Fruit fly (Drosophila melanogaster): ENCODE measurements around the gene CG3618.

The CG3618 gene

DNA sequence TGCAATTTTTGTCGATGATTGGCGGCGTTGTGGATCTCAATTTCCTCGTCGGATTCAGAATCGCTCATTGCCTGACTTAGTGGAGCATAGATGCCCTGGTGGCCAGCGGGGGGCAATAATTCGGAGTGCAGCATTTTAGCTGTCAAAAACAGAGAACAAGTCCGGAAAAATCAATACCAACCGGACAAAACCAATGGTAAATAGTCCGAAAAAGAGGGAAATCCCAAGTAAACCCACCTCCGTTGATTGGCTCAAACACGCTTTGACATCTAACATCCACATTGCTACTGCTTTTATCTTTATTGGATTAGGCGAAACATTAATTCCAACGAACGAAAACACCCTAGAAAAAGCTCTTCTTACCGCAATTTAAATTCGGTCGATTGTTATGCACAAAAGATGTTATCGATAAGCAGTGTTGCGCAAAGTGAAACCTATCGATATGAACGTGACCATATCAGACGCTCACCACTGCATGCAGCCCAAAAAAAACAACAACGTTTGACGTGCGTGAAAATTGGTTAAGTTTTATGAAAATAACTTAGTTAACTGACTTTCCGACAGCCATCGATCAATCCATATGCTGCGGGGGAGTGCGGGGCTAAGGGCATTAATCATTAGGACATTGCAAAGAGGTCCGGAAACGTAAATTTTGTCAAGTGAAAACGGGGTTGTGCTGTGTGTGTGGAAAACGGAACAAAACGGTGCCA, at the start of gene CG3618, which contains the start of gene Pka-R1:
TSS of gene CG3618 (minus strand) at position 410 of the 710 bp plus-strand sequence.
TSS of gene Pka-R1 (plus strand) at position 453 of the 710 bp plus-strand sequence.
- no peak for TF ChIP-seq CTCF (optimal IDR thresholded peaks at IDR 0.05)
- TF ChIP-seq CG8478 (optimal IDR thresholded peaks at IDR 0.05) = no peak

DNA sequence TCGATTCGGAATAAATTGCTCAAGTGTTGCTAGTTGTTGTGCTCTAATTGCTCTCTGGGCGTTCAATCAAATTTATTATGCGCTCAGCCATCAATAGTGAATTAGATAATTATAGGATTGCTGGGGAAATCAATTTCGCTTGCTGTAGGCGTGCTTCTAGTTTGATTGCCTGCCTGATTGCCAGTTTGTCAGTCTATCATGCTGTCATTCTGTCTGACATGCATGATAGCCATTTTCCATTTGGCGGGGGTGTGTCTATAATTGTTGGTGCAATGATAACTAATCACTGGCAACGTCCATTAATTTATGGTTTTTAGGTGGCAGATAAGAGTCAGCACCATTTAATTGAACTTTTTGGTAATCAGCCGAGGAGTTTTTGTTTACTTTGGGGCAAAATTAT, 41.7 kb upstream of the CG3618 start:
- no peak for TF ChIP-seq CTCF (optimal IDR thresholded peaks at IDR 0.05)
- TF ChIP-seq CG8478 (optimal IDR thresholded peaks at IDR 0.05) = no peak

DNA sequence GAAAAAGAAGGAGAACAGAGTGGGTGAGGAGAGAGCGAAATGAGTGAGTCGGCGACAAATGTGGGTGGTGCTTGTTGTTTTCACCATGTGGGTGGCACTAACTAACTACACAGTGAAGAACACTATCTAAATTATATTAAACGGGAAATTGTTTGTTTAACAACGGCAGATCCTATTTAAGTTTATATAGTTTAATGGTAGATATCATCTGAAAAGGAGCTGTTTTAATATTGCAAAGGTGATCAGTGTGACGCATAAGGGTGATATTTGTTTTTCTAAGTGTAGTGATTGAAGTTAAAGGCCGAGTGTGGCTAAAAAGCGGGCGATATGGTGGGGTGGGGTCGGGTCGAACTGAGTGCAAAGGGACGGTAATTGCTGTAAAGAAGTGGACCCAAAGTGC, 32.7 kb upstream of the CG3618 start:
- TF ChIP-seq CG8478 (optimal IDR thresholded peaks at IDR 0.05) (no peak), CTCF (optimal IDR thresholded peaks at IDR 0.05) (no peak)

DNA sequence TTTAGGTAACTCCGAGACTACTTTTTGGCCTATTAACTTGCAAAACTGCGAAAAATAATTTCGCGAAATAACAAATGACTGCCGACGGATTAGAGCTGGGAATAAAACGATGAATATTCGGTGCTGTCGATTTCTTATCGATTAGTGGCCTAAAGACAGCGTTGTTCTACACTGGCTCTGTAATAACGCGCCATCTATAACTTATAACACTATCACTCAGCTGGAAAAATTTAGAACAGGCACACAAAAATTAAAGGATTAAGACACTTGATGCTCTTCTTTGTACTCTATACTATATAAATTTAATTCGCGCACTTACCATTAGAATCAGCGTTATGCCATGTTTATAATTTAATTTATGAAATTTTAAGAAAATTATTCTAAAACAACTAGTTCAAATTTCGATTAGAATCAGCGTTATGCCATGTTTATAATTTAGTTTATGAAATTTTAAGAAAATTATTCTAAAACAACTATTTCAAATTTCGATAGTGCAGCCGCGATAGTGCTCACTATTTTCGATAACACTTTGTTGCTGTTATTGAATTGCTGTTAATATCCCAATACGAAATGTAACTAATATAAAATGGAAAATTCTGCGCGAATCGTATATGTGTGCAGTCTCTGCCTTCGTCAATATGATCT, 25.7 kb upstream of the CG3618 start, which contains the start of the genes CSN3 and CG11456:
TSS of gene CSN3 (minus strand) at position 112 of the 645 bp plus-strand sequence.
TSS of gene CG11456 (plus strand) at position 523 of the 645 bp plus-strand sequence.
- TF ChIP-seq CG8478 (optimal IDR thresholded peaks at IDR 0.05) = no peak
- peak; percentile 88 to 90 for TF ChIP-seq CTCF (optimal IDR thresholded peaks at IDR 0.05)

DNA sequence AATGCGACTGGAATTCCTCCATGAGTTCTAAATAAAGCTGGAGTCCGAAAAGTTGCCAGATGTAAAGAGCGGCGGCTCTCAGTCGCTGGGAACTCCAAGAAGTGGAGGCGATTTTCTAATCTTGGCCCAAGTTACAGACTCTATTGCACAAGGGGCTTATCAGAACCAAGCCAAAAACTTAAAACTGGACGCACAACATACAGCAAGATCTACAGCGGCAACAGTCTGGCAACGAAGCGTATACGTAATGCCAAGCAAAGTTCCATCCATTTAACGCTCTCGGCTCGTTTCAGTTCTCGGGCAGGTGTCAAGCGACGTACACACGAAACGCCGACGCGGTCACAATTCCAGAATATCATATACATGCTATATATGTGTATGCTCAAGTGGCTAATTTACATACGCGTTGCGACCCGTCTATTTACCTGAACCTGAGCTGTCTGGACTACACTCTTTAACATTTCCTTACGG, 22.0 kb upstream of the CG3618 start:
- TF ChIP-seq CG8478 (optimal IDR thresholded peaks at IDR 0.05) = no peak
- TF ChIP-seq CTCF (optimal IDR thresholded peaks at IDR 0.05) = no peak

DNA sequence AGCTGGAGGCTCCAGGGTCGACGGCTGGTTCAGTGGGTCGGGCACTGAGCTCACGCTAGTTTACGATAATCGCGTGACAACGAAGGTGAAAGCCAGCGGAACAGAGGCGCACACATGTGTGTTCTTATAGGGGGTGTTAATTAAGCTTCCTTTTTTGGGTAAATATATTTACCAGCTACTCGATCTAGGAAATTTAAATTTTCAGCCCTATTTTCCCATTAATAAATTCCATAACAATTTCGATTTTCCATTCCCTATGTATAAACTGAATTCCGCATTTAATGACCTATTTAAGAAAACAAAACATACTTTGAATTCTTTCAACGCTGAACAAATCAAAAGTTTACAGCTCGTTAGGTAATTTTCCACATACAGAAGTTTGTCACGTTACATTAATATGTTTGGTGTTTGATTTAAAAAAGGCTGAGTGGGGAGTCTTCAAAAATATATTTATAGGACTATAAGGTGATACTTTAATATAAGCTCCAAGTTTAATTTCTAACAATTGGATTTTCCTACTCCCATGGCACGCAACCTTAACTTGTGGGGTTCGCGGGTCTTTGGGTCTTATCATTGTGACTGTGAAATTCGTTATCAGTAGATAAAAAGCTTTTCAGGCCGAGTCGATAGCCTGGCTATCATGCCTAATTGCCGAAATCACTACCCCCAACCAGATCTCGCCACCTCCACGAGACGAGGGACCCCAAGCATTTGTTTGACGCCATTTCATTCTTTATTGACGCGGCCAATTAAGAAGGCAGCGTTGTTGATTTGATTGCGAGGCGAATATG, 21.4 kb upstream of the CG3618 start, which contains the start of gene CG13255:
TSS of gene CG13255 (plus strand) at position 449 of the 791 bp plus-strand sequence.
- no peak for TF ChIP-seq CTCF (optimal IDR thresholded peaks at IDR 0.05)

DNA sequence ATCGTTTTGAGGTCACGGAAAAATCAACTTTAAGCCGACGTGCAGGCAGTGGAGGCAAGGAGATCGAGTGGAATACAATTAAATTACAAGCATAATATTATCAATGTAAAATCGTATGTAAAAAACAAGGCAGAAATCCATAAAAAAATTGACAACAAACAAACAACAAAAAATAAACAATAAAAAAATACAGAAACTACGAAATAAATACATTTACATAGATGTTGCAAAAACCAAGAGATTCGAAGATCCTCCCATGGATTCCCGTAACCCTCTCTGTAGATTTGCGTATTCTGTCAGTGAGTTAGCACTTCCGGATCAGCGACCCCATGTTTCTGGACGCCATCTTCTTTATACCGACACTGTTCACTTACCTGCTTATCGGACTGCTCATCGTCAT, 20.0 kb upstream of the CG3618 start, which contains the start of gene CG3288:
TSS of gene CG3288 (plus strand) at position 301 of the 400 bp plus-strand sequence.
- TF ChIP-seq CTCF (optimal IDR thresholded peaks at IDR 0.05) = no peak
- TF ChIP-seq CG8478 (optimal IDR thresholded peaks at IDR 0.05) = no peak

DNA sequence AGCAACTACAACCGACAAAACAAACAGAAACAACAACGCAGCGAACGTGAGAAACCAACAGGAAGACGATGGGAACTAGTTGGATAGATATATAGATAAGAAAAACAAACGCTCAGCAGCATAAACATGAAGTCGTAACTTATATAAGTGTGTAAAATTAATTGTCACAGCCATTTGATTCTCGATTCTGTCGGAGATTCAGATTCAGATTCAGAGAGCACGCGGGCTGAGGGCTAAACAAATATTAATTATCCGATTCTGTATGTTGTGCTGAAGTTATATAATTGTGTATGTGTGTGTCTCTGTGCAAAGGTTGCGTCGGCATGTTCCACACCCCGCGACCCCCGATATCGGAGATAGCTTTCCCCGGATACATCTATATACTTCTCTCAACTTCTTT, 18.3 kb upstream of the CG3618 start:
- TF ChIP-seq CTCF (optimal IDR thresholded peaks at IDR 0.05) (no peak), CG8478 (optimal IDR thresholded peaks at IDR 0.05) (no peak)

DNA sequence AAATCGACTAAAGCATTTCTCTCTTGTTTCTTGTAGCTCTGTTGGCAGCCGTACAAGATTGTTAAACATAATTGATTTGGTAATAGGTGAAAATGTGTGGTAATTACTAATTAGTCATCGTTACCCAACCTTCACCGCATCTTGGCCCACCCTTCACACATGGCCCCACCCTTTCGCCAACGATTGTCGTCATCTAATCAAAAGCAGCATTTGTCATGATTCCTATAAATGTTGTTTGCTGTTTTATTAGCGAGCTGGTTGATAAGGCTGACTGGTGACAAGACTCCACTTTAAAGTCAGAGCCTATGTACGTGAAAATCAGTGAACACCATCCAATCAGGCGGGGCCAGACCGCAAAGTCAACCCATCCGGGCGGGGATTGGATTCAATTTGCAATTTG, 14.5 kb upstream of the CG3618 start:
- TF ChIP-seq CG8478 (optimal IDR thresholded peaks at IDR 0.05) (no peak), CTCF (optimal IDR thresholded peaks at IDR 0.05) (no peak)

DNA sequence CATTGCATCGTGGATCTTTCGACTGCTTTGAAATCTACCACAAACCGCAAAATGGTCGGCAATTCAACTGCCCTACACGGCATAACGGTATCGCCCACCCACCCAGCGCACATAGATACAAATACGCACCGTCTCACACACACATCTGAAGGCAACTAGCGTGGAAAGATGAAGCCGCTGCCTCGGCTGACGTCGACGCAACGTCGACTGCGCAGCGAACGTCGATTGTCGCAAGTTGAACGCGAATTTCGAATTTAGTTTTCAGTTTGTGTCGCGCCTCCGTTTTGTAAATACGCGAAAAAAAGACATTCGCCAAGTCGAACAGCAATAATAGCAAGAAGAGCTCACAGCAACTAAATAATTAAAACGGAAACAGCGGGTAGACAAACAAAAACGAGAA, 12.1 kb upstream of the CG3618 start:
- TF ChIP-seq CG8478 (optimal IDR thresholded peaks at IDR 0.05) = no peak

DNA sequence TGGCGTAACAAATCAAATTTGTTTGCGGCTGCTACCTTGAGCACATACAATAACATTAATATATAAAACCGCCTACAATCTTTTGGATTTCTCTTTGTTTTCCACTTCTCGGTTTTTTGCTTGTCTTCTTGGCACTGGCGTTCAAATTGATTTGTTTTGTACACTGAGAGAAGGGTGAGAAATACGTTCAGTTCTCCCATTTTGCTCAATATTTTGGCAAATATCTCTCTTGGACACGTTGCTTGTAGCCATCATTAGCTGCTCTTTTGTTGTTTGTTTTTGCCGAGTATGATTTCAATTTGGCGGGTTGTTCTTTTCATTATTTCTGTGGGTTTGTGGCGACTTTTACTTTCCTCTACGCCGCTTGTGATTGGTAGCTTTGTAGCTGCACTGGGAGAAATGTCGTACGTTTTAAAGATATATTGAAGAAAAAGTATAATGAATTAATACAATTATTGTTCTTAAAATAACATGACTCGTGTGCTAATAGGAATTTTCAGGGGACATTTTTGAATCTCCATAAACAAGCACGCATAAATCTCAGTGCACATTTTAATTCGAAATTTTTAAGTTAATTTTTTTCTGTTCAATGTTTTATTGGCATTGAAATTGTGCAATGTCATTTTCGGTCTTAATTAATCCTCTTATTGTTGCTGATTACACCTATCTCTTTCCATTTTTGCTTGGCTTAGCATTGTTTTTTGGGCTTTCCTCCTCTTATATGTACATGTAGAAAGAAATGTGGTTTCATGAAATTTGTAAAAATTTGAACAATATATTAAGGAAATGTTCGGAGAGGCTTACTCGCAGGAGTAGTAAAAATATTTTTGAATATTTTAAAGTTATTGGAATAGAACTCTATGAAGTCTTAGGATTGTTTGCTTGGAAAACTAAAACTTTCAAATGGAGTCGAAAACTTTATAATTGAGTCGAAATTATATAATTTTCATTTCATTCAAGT, 11.4 kb upstream of the CG3618 start:
- TF ChIP-seq CG8478 (optimal IDR thresholded peaks at IDR 0.05) (no peak), CTCF (optimal IDR thresholded peaks at IDR 0.05) (no peak)

DNA sequence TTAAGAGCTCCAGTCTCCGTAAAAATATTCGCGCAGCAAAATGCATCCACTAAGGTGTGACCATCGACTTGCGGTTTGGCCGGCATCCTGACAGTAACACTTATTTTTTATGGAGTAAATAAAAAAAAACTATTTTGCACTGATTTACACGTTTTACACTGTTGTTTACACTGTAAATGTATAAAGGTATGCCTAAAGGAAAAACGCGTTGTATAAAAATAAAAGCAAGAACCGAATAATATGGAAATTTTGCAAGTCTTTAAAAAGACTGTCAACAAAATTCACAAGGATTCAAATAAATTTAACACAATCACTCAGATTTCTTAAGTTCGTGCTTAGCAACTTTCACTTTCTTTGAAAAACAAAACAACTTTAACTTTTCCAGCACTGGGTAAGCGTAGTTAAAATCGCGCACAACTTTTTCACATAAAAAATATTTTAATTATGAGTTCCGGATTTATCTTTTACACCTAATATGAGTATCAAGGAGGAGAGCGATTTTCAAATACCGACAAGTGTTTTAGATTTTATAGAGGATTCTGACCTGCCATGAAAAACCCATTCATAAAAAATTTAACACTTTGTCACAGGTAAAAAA, 7.4 kb upstream of the CG3618 start:
- TF ChIP-seq CG8478 (optimal IDR thresholded peaks at IDR 0.05) (no peak), CTCF (optimal IDR thresholded peaks at IDR 0.05) (no peak)

DNA sequence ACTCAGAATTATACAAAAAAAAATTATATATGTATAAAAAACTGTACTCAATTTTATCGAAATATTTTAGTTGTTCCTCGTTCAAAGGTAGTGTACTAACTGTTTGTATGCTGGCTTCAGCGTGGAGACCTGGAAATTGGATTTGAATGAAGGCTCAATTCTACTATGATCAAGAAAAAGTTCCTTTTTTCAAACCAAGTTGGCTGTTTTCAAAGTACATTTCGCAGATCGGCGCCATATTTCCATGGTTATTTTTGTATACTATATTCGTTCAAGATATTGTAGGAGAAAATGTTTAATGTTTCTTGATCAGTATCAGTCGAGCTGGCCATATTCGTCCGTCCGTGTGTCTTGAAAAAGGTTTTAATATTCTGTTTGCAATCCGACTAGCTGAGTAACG, 2.1 kb upstream of the CG3618 start, which contains the start of gene Mst77F:
TSS of gene Mst77F (minus strand) at position 101 of the 400 bp plus-strand sequence.
- TF ChIP-seq CG8478 (optimal IDR thresholded peaks at IDR 0.05) = no peak

Measured in S2 (cell line).